Fruit fly (Drosophila melanogaster) whole organism, adult: ENCODE data around the gene Ptp36E.

Experiments used
- CG11617 ChIP-seq: fragments of 200-800 bp; sonication (Bioruptor generic); optimal IDR thresholded peaks from 2 replicates; lab custom pipeline; 2017; ENCODE audit warnings: mild to moderate bottlenecking, missing biosample characterization, missing genetic modification reagents, missing genetic modification characterization
- CG12768 ChIP-seq: fragments of 200-800 bp; sonication (Bioruptor generic); optimal IDR thresholded peaks from 2 replicates; lab custom pipeline; 2017; ENCODE audit warnings: missing biosample characterization, missing genetic modification characterization, mild to moderate bottlenecking, moderate library complexity, missing genetic modification reagents
- CG14711 ChIP-seq: fragments of 200-800 bp; sonication (Bioruptor generic); optimal IDR thresholded peaks from 2 replicates; lab custom pipeline; 2018; ENCODE audit warnings: missing biosample characterization, mild to moderate bottlenecking, missing genetic modification characterization, moderate library complexity
- CG1620 ChIP-seq: fragments of 200-800 bp; sonication (Bioruptor generic); optimal IDR thresholded peaks from 2 replicates; lab custom pipeline; 2016; ENCODE audit warnings: missing biosample characterization, missing genetic modification characterization
- CG33017 ChIP-seq: fragments of 200-800 bp; sonication (Bioruptor generic); optimal IDR thresholded peaks from 2 replicates; lab custom pipeline; 2018; ENCODE audit warnings: missing biosample characterization, mild to moderate bottlenecking, missing genetic modification characterization, moderate library complexity
- CG5204 ChIP-seq: fragments of 200-800 bp; sonication (Bioruptor generic); optimal IDR thresholded peaks from 2 replicates; lab custom pipeline; 2016; ENCODE audit warnings: missing biosample characterization, missing genetic modification characterization
- CG7045 ChIP-seq: fragments of 200-800 bp; sonication (Bioruptor generic); optimal IDR thresholded peaks from 2 replicates; lab custom pipeline; 2017; ENCODE audit warnings: missing biosample characterization, mild to moderate bottlenecking, missing genetic modification characterization
- CG7101 ChIP-seq: fragments of 200-800 bp; sonication (Bioruptor generic); optimal IDR thresholded peaks from 2 replicates; lab custom pipeline; 2018; ENCODE audit warnings: missing biosample characterization, mild to moderate bottlenecking, missing genetic modification characterization, moderate library complexity
- Clk ChIP-seq: fragments of 200-800 bp; sonication (Bioruptor generic); optimal IDR thresholded peaks from 2 replicates; lab custom pipeline; 2017; ENCODE audit warnings: missing biosample characterization, missing genetic modification characterization
- Crg-1 ChIP-seq: fragments of 200-800 bp; sonication (Bioruptor generic); optimal IDR thresholded peaks from 2 replicates; lab custom pipeline; 2016; ENCODE audit warnings: missing biosample characterization, missing genetic modification characterization
- Hr96 ChIP-seq: fragments of 200-800 bp; sonication (Bioruptor generic); optimal IDR thresholded peaks from 2 replicates; lab custom pipeline; 2016; ENCODE audit warnings: missing biosample characterization, missing genetic modification characterization
- Mnt ChIP-seq: fragments of 200-800 bp; sonication (Bioruptor generic); optimal IDR thresholded peaks from 2 replicates; lab custom pipeline; 2016; ENCODE audit warnings: missing biosample characterization, mild to moderate bottlenecking, missing genetic modification characterization
- bab1 ChIP-seq: fragments of 200-800 bp; sonication (Bioruptor generic); optimal IDR thresholded peaks from 3 replicates; lab custom pipeline; 2019; ENCODE audit warnings: missing biosample characterization, mild to moderate bottlenecking, missing genetic modification characterization, moderate library complexity
- cic ChIP-seq: fragments of 200-800 bp; sonication (Bioruptor generic); optimal IDR thresholded peaks from 2 replicates; lab custom pipeline; 2017; ENCODE audit warnings: missing biosample characterization, mild to moderate bottlenecking, missing genetic modification characterization, moderate library complexity
- cnc ChIP-seq, 2 experiments: fragments of >200 bp; optimal IDR thresholded peaks; 2 replicates each; lab custom pipeline; 2017
- kay ChIP-seq: fragments of 200-800 bp; sonication (Bioruptor generic); peaks from one replicate; lab custom pipeline; 2016; ENCODE audit warnings: missing biosample characterization, missing genetic modification characterization, borderline replicate concordance
- ovo ChIP-seq: fragments of 200-800 bp; sonication (Bioruptor generic); optimal IDR thresholded peaks from 2 replicates; lab custom pipeline; 2016; ENCODE audit warnings: missing biosample characterization, missing genetic modification characterization
- pad ChIP-seq: fragments of 200-800 bp; sonication (Bioruptor generic); optimal IDR thresholded peaks from 3 replicates; lab custom pipeline; 2017; ENCODE audit warnings: missing biosample characterization, missing genetic modification characterization, mild to moderate bottlenecking, moderate library complexity, missing genetic modification reagents
- tj ChIP-seq: fragments of 200-800 bp; sonication (Bioruptor generic); optimal IDR thresholded peaks from 3 replicates; lab custom pipeline; 2017; ENCODE audit warnings: missing biosample characterization, mild to moderate bottlenecking, missing genetic modification characterization, moderate library complexity
- toe ChIP-seq: fragments of 200-800 bp; sonication (Bioruptor generic); optimal IDR thresholded peaks from 2 replicates; lab custom pipeline; 2016; ENCODE audit warnings: missing biosample characterization, missing genetic modification characterization

The Ptp36E gene

dm6 chr2L:18184648-18185243 is at the start of gene Ptp36E:
TSS of gene Ptp36E (minus strand) at chr2L:18185007.
- TF ChIP-seq toe (GFP tag; lab: Kevin White, UChicago) (no peak), Clk (GFP tag; lab: Kevin White, UChicago) (peak; percentile 2), Hr96 (GFP tag; lab: Kevin White, UChicago) (no peak), CG11617 (no peak), ovo (GFP tag; lab: Kevin White, UChicago) (no peak), CG1620 (GFP tag; lab: Kevin White, UChicago) (no peak), CG7045 (GFP tag; lab: Kevin White, UChicago) (no peak), CG5204 (GFP tag; lab: Kevin White, UChicago) (peak; percentile 12), CG7101 (tag; lab: Kevin White, UChicago) (peak; percentile 65), CG12768 (GFP tag; lab: Kevin White, UChicago) (peak; percentile 71), bab1 (no peak), CG14711 (tag; lab: Kevin White, UChicago) (peak; percentile 54), CG33017 (tag; lab: Kevin White, UChicago) (peak; percentile 80), Crg-1 (GFP tag; lab: Kevin White, UChicago) (no peak), pad (GFP tag; lab: Kevin White, UChicago) (peak; percentile 27), Mnt (GFP tag; lab: Kevin White, UChicago) (peak; percentile 18), cnc (optimal IDR thresholded peaks at IDR 0.05; lab: Kevin White, UChicago) (no peak), kay (GFP tag; lab: Kevin White, UChicago) (no peak), tj (GFP tag; lab: Kevin White, UChicago) (no peak), cic (no peak)

dm6 chr2L:18209137-18209536 is 24.3 kb upstream of the Ptp36E start, which contains the start of gene CG31802:
TSS of gene CG31802 (minus strand) at chr2L:18209237.
- TF ChIP-seq toe (GFP tag; lab: Kevin White, UChicago) (no peak), Mnt (GFP tag; lab: Kevin White, UChicago) (no peak), ovo (GFP tag; lab: Kevin White, UChicago) (no peak), CG7045 (GFP tag; lab: Kevin White, UChicago) (no peak), bab1 (no peak), cic (no peak), pad (GFP tag; lab: Kevin White, UChicago) (no peak), CG5204 (GFP tag; lab: Kevin White, UChicago) (no peak), CG12768 (GFP tag; lab: Kevin White, UChicago) (no peak), CG1620 (GFP tag; lab: Kevin White, UChicago) (no peak), CG14711 (tag; lab: Kevin White, UChicago) (no peak), Crg-1 (GFP tag; lab: Kevin White, UChicago) (no peak), cnc (optimal IDR thresholded peaks at IDR 0.05; lab: Kevin White, UChicago) (no peak), Clk (GFP tag; lab: Kevin White, UChicago) (no peak), CG7101 (tag; lab: Kevin White, UChicago) (no peak), CG33017 (tag; lab: Kevin White, UChicago) (no peak)

dm6 chr2L:18202811-18203210 is 18.0 kb upstream of the Ptp36E start:
- no peak for TF ChIP-seq CG33017 (tag; lab: Kevin White, UChicago)
- TF ChIP-seq toe (GFP tag; lab: Kevin White, UChicago), result no peak
- TF ChIP-seq CG1620 (GFP tag; lab: Kevin White, UChicago), result no peak
- no peak for TF ChIP-seq cic
- no peak for TF ChIP-seq Crg-1 (GFP tag; lab: Kevin White, UChicago)
- TF ChIP-seq CG11617, result no peak
- TF ChIP-seq Hr96 (GFP tag; lab: Kevin White, UChicago), result no peak
- TF ChIP-seq kay (GFP tag; lab: Kevin White, UChicago), result no peak
- no peak for TF ChIP-seq CG5204 (GFP tag; lab: Kevin White, UChicago)
- no peak for TF ChIP-seq pad (GFP tag; lab: Kevin White, UChicago)
- no peak for TF ChIP-seq Clk (GFP tag; lab: Kevin White, UChicago)
- no peak for TF ChIP-seq CG7101 (tag; lab: Kevin White, UChicago)
- no peak for TF ChIP-seq CG7045 (GFP tag; lab: Kevin White, UChicago)

dm6 chr2L:18186695-18187094 is 1.9 kb upstream of the Ptp36E start:
- TF ChIP-seq toe (GFP tag; lab: Kevin White, UChicago), result no peak
- no peak for TF ChIP-seq CG5204 (GFP tag; lab: Kevin White, UChicago)
- no peak for TF ChIP-seq Crg-1 (GFP tag; lab: Kevin White, UChicago)
- TF ChIP-seq CG33017 (tag; lab: Kevin White, UChicago), result no peak
- TF ChIP-seq CG11617, result no peak
- no peak for TF ChIP-seq cnc (optimal IDR thresholded peaks at IDR 0.05; lab: Kevin White, UChicago)
- no peak for TF ChIP-seq CG7101 (tag; lab: Kevin White, UChicago)
- no peak for TF ChIP-seq CG12768 (GFP tag; lab: Kevin White, UChicago)
- no peak for TF ChIP-seq CG1620 (GFP tag; lab: Kevin White, UChicago)

- TF ChIP-seq CG5204 (GFP tag; lab: Kevin White, UChicago), result no peak
- no peak for TF ChIP-seq ovo (GFP tag; lab: Kevin White, UChicago)
- TF ChIP-seq CG7101 (tag; lab: Kevin White, UChicago), result no peak
- TF ChIP-seq CG1620 (GFP tag; lab: Kevin White, UChicago), result no peak
- TF ChIP-seq CG7045 (GFP tag; lab: Kevin White, UChicago), result no peak
- no peak for TF ChIP-seq Clk (GFP tag; lab: Kevin White, UChicago)
- TF ChIP-seq bab1, result no peak
- no peak for TF ChIP-seq CG33017 (tag; lab: Kevin White, UChicago)
- TF ChIP-seq tj (GFP tag; lab: Kevin White, UChicago), result no peak
- no peak for TF ChIP-seq kay (GFP tag; lab: Kevin White, UChicago)
- TF ChIP-seq CG12768 (GFP tag; lab: Kevin White, UChicago), result no peak
- no peak for TF ChIP-seq CG11617
- no peak for TF ChIP-seq pad (GFP tag; lab: Kevin White, UChicago)
- no peak for TF ChIP-seq CG14711 (tag; lab: Kevin White, UChicago)
Measured at dm6 chr2L:18159172-18159571, 25.6 kb downstream of the Ptp36E start, which contains the start of gene JMJD4. TSS of gene JMJD4 (minus strand) at chr2L:18159272.
